Fruit fly (Drosophila melanogaster): Measurements from ENCODE around the gene Qsox4.

Gene Qsox4

DNA sequence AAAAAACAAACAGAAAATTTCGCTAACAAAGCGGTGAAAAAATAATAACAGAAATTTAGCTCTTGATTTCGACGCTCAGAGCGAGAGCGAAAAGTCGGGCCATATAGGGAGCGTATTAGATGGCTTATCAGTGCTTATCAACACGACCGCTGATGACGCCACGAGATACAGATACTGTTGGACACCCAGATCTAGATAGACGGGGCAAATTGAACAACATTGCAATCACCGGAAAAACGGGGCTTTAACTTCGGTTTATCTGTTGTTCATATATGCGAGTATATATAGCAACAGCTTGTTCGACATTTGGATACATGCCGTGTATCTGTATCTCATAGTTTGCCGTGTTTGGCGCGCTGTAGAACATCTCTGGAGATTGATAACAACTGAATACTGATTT lies 34.0 kb upstream of the Qsox4 start (continued):
- TF ChIP-seq ewg (GFP tag; optimal IDR thresholded peaks at IDR 0.05) (no peak), tap (tag; optimal IDR thresholded peaks at IDR 0.05) (no peak), CG12942 (GFP tag; optimal IDR thresholded peaks at IDR 0.05) (no peak), tna (GFP tag; IDR thresholded peaks at IDR 0.05; ENCODE audit: partially characterized antibody) (no peak), Sry-δ (GFP tag; optimal IDR thresholded peaks at IDR 0.05) (no peak), BtbVII (GFP tag; optimal IDR thresholded peaks at IDR 0.05) (no peak), CG17186 (GFP tag; optimal IDR thresholded peaks at IDR 0.05) (no peak), Dad (GFP tag; optimal IDR thresholded peaks at IDR 0.05) (no peak), jing (GFP tag; optimal IDR thresholded peaks at IDR 0.05) (no peak), sd (tag; optimal IDR thresholded peaks at IDR 0.05) (no peak), Hey (tag; optimal IDR thresholded peaks at IDR 0.05) (no peak), CG30020 (tag; optimal IDR thresholded peaks at IDR 0.05) (no peak), CG12299 (tag; optimal IDR thresholded peaks at IDR 0.05) (no peak), Trl (optimal IDR thresholded peaks at IDR 0.05) (peak; percentile 3 to 28), Trl (GFP tag; optimal IDR thresholded peaks at IDR 0.05) (no peak), CG3281 (GFP tag; optimal IDR thresholded peaks at IDR 0.05) (no peak), CG17802 (tag; optimal IDR thresholded peaks at IDR 0.05) (no peak), CG17612 (GFP tag; IDR thresholded peaks at IDR 0.05) (no peak), CHES-1-like (GFP tag; optimal IDR thresholded peaks at IDR 0.05) (no peak), CkIIα-i1 (GFP tag; IDR thresholded peaks at IDR 0.05) (no peak), CG16813 (GFP tag; IDR thresholded peaks at IDR 0.05; ENCODE audit: partially characterized antibody) (no peak), CG10209 (GFP tag; optimal IDR thresholded peaks at IDR 0.05) (no peak), ham (GFP tag; IDR thresholded peaks at IDR 0.05) (no peak), scrt (GFP tag; optimal IDR thresholded peaks at IDR 0.05) (no peak), HmgD (GFP tag; optimal IDR thresholded peaks at IDR 0.05) (no peak), CG8089 (GFP tag; optimal IDR thresholded peaks at IDR 0.05) (no peak), so (GFP tag; IDR thresholded peaks at IDR 0.05) (no peak), Rfx (GFP tag; IDR thresholded peaks at IDR 0.05) (no peak), Nf-YA (GFP tag; IDR thresholded peaks at IDR 0.05) (no peak), CG18619 (GFP tag; optimal IDR thresholded peaks at IDR 0.05) (no peak), az2 (GFP tag; optimal IDR thresholded peaks at IDR 0.05) (no peak), Fer3 (tag; optimal IDR thresholded peaks at IDR 0.05) (no peak), al (GFP tag; IDR thresholded peaks at IDR 0.05) (no peak), Sox102F (GFP tag; optimal IDR thresholded peaks at IDR 0.05) (no peak), trem (tag; optimal IDR thresholded peaks at IDR 0.05) (no peak), grn (GFP tag; optimal IDR thresholded peaks at IDR 0.05) (peak; percentile 93), CG12155 (GFP tag; optimal IDR thresholded peaks at IDR 0.05) (no peak), CG4328 (GFP tag; optimal IDR thresholded peaks at IDR 0.05) (no peak), CG14014 (GFP tag; IDR thresholded peaks at IDR 0.05) (no peak)

DNA sequence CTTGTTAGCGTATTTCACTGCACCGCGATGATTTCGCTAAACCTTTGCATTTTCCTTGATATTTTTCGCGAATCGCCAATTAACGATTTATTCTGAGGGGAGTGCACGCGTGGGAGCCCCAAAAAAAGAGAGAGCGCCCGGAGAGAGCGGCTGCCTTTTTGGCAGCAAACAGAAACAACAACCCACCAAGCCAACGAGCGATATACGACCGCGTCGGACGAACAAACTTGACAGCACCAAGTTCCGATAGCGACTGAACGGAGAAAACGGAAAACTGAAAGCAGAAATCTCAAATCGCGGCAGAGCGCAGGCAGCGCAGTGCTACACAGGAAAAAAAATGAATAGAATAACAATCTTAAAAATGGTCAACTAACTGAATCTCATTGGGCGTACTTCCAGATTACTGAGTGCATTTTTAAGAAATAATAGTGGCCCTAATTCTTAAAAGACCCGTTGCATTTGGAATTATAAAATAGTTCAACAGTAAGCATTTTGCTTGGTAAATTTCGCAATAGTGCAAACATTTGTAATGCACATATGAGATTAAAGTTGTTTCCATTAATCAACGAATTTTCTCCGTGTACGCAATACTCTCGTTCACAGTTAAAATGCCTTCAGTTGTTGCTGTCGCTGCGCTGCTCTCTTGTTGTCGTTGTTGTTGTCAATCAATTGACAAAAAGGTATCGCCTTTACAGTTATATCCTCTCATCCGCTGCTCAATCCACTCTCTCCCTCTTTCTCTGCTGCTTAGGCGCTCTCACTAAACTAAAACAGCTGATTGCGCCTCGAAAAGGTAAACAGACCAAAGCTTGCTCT lies 33.0 kb upstream of the Qsox4 start, which contains the start of gene CG31145:
TSS of gene CG31145 (minus strand) at position 259 of the 816 bp plus-strand sequence.
- TF ChIP-seq CG8478 (optimal IDR thresholded peaks at IDR 0.05) (no peak), CG6813 (GFP tag; optimal IDR thresholded peaks at IDR 0.05) (peak; percentile 99), CG16779 (GFP tag; IDR thresholded peaks at IDR 0.05) (peak; percentile 96), CG31224 (GFP tag; IDR thresholded peaks at IDR 0.05) (peak; percentile 98), ab (GFP tag; optimal IDR thresholded peaks at IDR 0.05) (peak; percentile 99), CG1603 (tag; optimal IDR thresholded peaks at IDR 0.05) (peak; percentile 98), wor (GFP tag; IDR thresholded peaks at IDR 0.05) (peak; percentile 99), CG18262 (tag; optimal IDR thresholded peaks at IDR 0.05) (peak; percentile 99), Elba2 (GFP tag; optimal IDR thresholded peaks at IDR 0.05) (peak; percentile 87), ase (GFP tag; IDR thresholded peaks at IDR 0.05) (peak; percentile 98), Bdp1 (GFP tag; optimal IDR thresholded peaks at IDR 0.05) (peak; percentile 96), disco-r (GFP tag; optimal IDR thresholded peaks at IDR 0.05) (peak; percentile 99), esg (GFP tag; conservative IDR thresholded peaks at IDR 0.05) (peak; percentile 99), Adf1 (GFP tag; IDR thresholded peaks at IDR 0.05) (peak; percentile 97), CG31441 (GFP tag; IDR thresholded peaks at IDR 0.05) (peak; percentile 100)

Data from whole organism, embryonic.